Worm (Caenorhabditis elegans): ENCODE results near the gene sek-5.

ce11 chrX:5407271-5407670 lies 29.9 kb downstream of the sek-5 start:
- no peak for TF ChIP-seq nhr-237 (tag; optimal IDR thresholded peaks at IDR 0.05)
- no peak for TF ChIP-seq elt-1 (tag; optimal IDR thresholded peaks at IDR 0.05)
